Worm (Caenorhabditis elegans) whole organism, early embryonic: ENCODE results near the gene clec-10.
"Not testable (repeated sequence)": the region's sequence is repeated elsewhere in the genome, so short reads cannot be mapped to it uniquely, and the experiment has no call there.

Experiments used
- B0310.2 ChIP-seq: sonication (generic microtip); optimal IDR thresholded peaks from 2 replicates; lab custom pipeline; 2016; ENCODE audit warnings: mild to moderate bottlenecking, missing genetic modification characterization, missing compliant biosample characterization
- F13C5.2 ChIP-seq: sonication (generic microtip); optimal IDR thresholded peaks from 2 replicates; lab custom pipeline; 2017; ENCODE audit warnings: mild to moderate bottlenecking, missing genetic modification characterization, inconsistent platforms, missing compliant biosample characterization
- ama-1 ChIP-seq: fragments of 150-350 bp; optimal IDR thresholded peaks from 2 replicates; lab custom pipeline; 2014
- ceh-13 ChIP-seq: fragments of 200-800 bp; sonication (Bioruptor generic); optimal IDR thresholded peaks from 2 replicates; lab custom pipeline; 2018; ENCODE audit warnings: mild to moderate bottlenecking, missing genetic modification characterization, missing compliant biosample characterization
- ets-7 ChIP-seq: sonication (generic microtip); optimal IDR thresholded peaks from 2 replicates; lab custom pipeline; 2016; ENCODE audit warnings: missing genotype, missing genetic modification characterization, missing compliant biosample characterization
- hmbx-1 ChIP-seq: sonication (generic microtip); optimal IDR thresholded peaks from 2 replicates; lab custom pipeline; 2016; ENCODE audit warnings: mild to moderate bottlenecking, missing genetic modification characterization, missing compliant biosample characterization
- hmg-4 ChIP-seq: fragments of 200-800 bp; sonication (Bioruptor generic); optimal IDR thresholded peaks from 2 replicates; lab custom pipeline; 2018; ENCODE audit warnings: mild to moderate bottlenecking, missing genetic modification characterization, missing compliant biosample characterization
- hnd-1 ChIP-seq: sonication (generic microtip); optimal IDR thresholded peaks from 2 replicates; lab custom pipeline; 2016; ENCODE audit warnings: missing genetic modification characterization, missing compliant biosample characterization
- pes-1 ChIP-seq: fragments of 200-800 bp; sonication (Bioruptor generic); IDR thresholded peaks from 2 replicates; pipeline ENCODE4 v1.3.6; 2022; ENCODE audit warnings: missing genetic modification reagents, missing genetic modification characterization, missing compliant biosample characterization
- scrt-1 ChIP-seq: fragments of 200-800 bp; sonication (Bioruptor generic); IDR thresholded peaks from 2 replicates; pipeline ENCODE4 v1.3.6; 2022; ENCODE audit warnings: missing genetic modification characterization, missing compliant biosample characterization
- tbx-11 ChIP-seq: fragments of 200-800 bp; sonication (Bioruptor generic); IDR thresholded peaks from 2 replicates; pipeline ENCODE4 v1.3.6; 2022; ENCODE audit warnings: missing genetic modification characterization, missing compliant biosample characterization
- tbx-37 ChIP-seq: fragments of 200-800 bp; sonication (Bioruptor generic); conservative IDR thresholded peaks from 2 replicates; pipeline ENCODE4 v1.3.6; 2022; ENCODE audit warnings: missing genetic modification reagents, missing genetic modification characterization, missing compliant biosample characterization

clec-10 gene

ce11 chrII:437279-437678, 34.8 kb downstream of the clec-10 start:
- TF ChIP-seq B0310.2 (tag; lab: Kevin White, UChicago) (no peak), hmbx-1 (no peak), tbx-11 (GFP tag; lab: Robert Waterston, UW) (no peak), scrt-1 (GFP tag; lab: Robert Waterston, UW) (no peak), pes-1 (no peak), tbx-37 (GFP tag; lab: Robert Waterston, UW) (no peak), F13C5.2 (no peak), hnd-1 (tag; lab: Kevin White, UChicago) (no peak), ets-7 (tag; lab: Kevin White, UChicago) (no peak), hmg-4 (GFP tag; lab: Kevin White, UChicago) (no peak), ama-1 (lab: Kevin White, UChicago) (no peak)

ce11 chrII:441102-441501, 38.6 kb downstream of the clec-10 start, which contains the start of gene C24H12.1:
Gene C24H12.1 (plus strand): TSS chrII:441402.
- not testable (repeated sequence) for TF ChIP-seq pes-1; ceh-13 (GFP tag; lab: Kevin White, UChicago); ama-1 (lab: Kevin White, UChicago)
